Fruit fly (Drosophila melanogaster) whole organism, embryonic: ENCODE measurements around the gene dpr20.

Source experiments
- Bgb ChIP-seq: fragments of 200-800 bp; sonication (Bioruptor generic); IDR thresholded peaks from 2 replicates; pipeline ENCODE4 v1.3.6; 2022; ENCODE audit warnings: missing biosample characterization, missing genetic modification characterization; ENCODE audit not compliant: partially characterized antibody
- CG11504 ChIP-seq: fragments of 200-800 bp; sonication (Bioruptor generic); optimal IDR thresholded peaks from 3 replicates; lab custom pipeline; 2019; ENCODE audit warnings: missing biosample characterization, mild to moderate bottlenecking, missing genetic modification characterization, moderate library complexity
- CG13894 ChIP-seq: fragments of 200-800 bp; sonication (Bioruptor generic); optimal IDR thresholded peaks from 3 replicates; lab custom pipeline; 2018; ENCODE audit warnings: missing biosample characterization, mild to moderate bottlenecking, missing genetic modification characterization, moderate library complexity
- CG1602 ChIP-seq: fragments of 200-800 bp; sonication (Bioruptor generic); optimal IDR thresholded peaks from 3 replicates; lab custom pipeline; 2016; ENCODE audit warnings: missing biosample characterization, missing genetic modification characterization
- CG1603 ChIP-seq: fragments of 200-800 bp; sonication (Bioruptor generic); optimal IDR thresholded peaks from 2 replicates; lab custom pipeline; 2019; ENCODE audit warnings: missing biosample characterization, mild to moderate bottlenecking, missing genetic modification characterization, moderate library complexity
- CG16813 ChIP-seq: fragments of 200-800 bp; sonication (Bioruptor generic); IDR thresholded peaks from 3 replicates; pipeline ENCODE4 v1.3.6; 2022; ENCODE audit warnings: missing biosample characterization, missing genetic modification characterization; ENCODE audit not compliant: partially characterized antibody
- CG17802 ChIP-seq: fragments of 200-800 bp; sonication (Bioruptor generic); optimal IDR thresholded peaks from 2 replicates; lab custom pipeline; 2018; ENCODE audit warnings: missing biosample characterization, mild to moderate bottlenecking, missing genetic modification characterization, moderate library complexity
- CG17912 ChIP-seq: fragments of 200-800 bp; sonication (Bioruptor generic); optimal IDR thresholded peaks from 2 replicates; lab custom pipeline; 2018; ENCODE audit warnings: missing biosample characterization, mild to moderate bottlenecking, missing genetic modification characterization
- CG2116 ChIP-seq: fragments of 200-800 bp; sonication (Bioruptor generic); optimal IDR thresholded peaks from 3 replicates; lab custom pipeline; 2018; ENCODE audit warnings: missing biosample characterization, mild to moderate bottlenecking, missing genetic modification characterization
- CG30431 ChIP-seq: fragments of 200-800 bp; sonication (Bioruptor generic); optimal IDR thresholded peaks from 2 replicates; lab custom pipeline; 2017; ENCODE audit warnings: missing biosample characterization, missing genetic modification characterization
- CG34224 ChIP-seq: fragments of 200-800 bp; sonication (Bioruptor generic); IDR thresholded peaks from 3 replicates; pipeline ENCODE4 v1.3.6; 2022; ENCODE audit warnings: missing biosample characterization, missing genetic modification characterization; ENCODE audit not compliant: partially characterized antibody
- CG3847 ChIP-seq: fragments of 200-800 bp; sonication (Bioruptor generic); IDR thresholded peaks from 2 replicates; pipeline ENCODE4 v1.3.6; 2022; ENCODE audit warnings: missing biosample characterization, missing genetic modification characterization
- CG3995 ChIP-seq: fragments of 200-800 bp; sonication (Bioruptor generic); optimal IDR thresholded peaks from 3 replicates; lab custom pipeline; 2016; ENCODE audit warnings: missing biosample characterization, missing genetic modification characterization
- CG4360 ChIP-seq: fragments of 200-800 bp; sonication (Bioruptor generic); IDR thresholded peaks from 2 replicates; pipeline ENCODE4 v1.3.6; 2022; ENCODE audit warnings: missing biosample characterization, missing genetic modification characterization
- CG7963 ChIP-seq: fragments of 200-800 bp; sonication (Bioruptor generic); IDR thresholded peaks from 3 replicates; pipeline ENCODE4 v1.3.6; 2022; ENCODE audit warnings: missing biosample characterization, missing genetic modification characterization; ENCODE audit not compliant: partially characterized antibody
- Camta ChIP-seq: fragments of 200-800 bp; sonication (Bioruptor generic); optimal IDR thresholded peaks from 2 replicates; lab custom pipeline; 2016; ENCODE audit warnings: missing biosample characterization, missing genetic modification characterization
- Dll ChIP-seq: fragments of 200-800 bp; sonication (Bioruptor generic); IDR thresholded peaks from 4 replicates; pipeline ENCODE4 v1.3.6; 2022; ENCODE audit warnings: missing biosample characterization, missing genetic modification characterization; ENCODE audit not compliant: partially characterized antibody
- E2f1 ChIP-seq: fragments of 200-800 bp; sonication (Bioruptor generic); IDR thresholded peaks from 2 replicates; pipeline ENCODE4 v1.3.6; 2022; ENCODE audit warnings: missing biosample characterization, missing genetic modification characterization
- Fer1 ChIP-seq: fragments of 200-800 bp; sonication (Bioruptor generic); optimal IDR thresholded peaks from 2 replicates; lab custom pipeline; 2017; ENCODE audit warnings: missing biosample characterization, mild to moderate bottlenecking, missing genetic modification characterization
- H2.0 ChIP-seq: fragments of 200-800 bp; sonication (Bioruptor generic); IDR thresholded peaks from 2 replicates; pipeline ENCODE4 v1.3.6; 2022; ENCODE audit warnings: missing biosample characterization, missing genetic modification characterization
- HHEX ChIP-seq: fragments of 200-800 bp; sonication (Bioruptor generic); optimal IDR thresholded peaks from 3 replicates; lab custom pipeline; 2017; ENCODE audit warnings: missing biosample characterization, mild to moderate bottlenecking, missing genetic modification characterization, missing genetic modification reagents
- Kr ChIP-seq: fragments of 200-800 bp; sonication (Bioruptor generic); optimal IDR thresholded peaks from 2 replicates; lab custom pipeline; 2017; ENCODE audit warnings: missing biosample characterization, mild to moderate bottlenecking, missing genetic modification characterization
- Lhr ChIP-seq: fragments of 200-800 bp; sonication (Bioruptor generic); optimal IDR thresholded peaks from 3 replicates; lab custom pipeline; 2017; ENCODE audit warnings: mild to moderate bottlenecking, missing biosample characterization, missing genetic modification reagents, missing genetic modification characterization
- MBD-R2 ChIP-seq: fragments of 200-800 bp; sonication (Bioruptor generic); IDR thresholded peaks from 2 replicates; pipeline ENCODE4 v1.3.6; 2022; ENCODE audit warnings: missing biosample characterization, missing genetic modification characterization
- Opbp ChIP-seq: fragments of 200-800 bp; sonication (Bioruptor generic); IDR thresholded peaks from 3 replicates; pipeline ENCODE4 v1.3.6; 2022; ENCODE audit warnings: missing biosample characterization, missing genetic modification characterization; ENCODE audit not compliant: partially characterized antibody
- PHDP ChIP-seq: fragments of 200-800 bp; sonication (Bioruptor generic); optimal IDR thresholded peaks from 3 replicates; lab custom pipeline; 2018; ENCODE audit warnings: missing biosample characterization, mild to moderate bottlenecking, missing genetic modification characterization, moderate library complexity
- Scr ChIP-seq: fragments of 200-800 bp; sonication (Bioruptor generic); IDR thresholded peaks from 2 replicates; pipeline ENCODE4 v1.3.6; 2022; ENCODE audit warnings: missing biosample characterization, missing genetic modification characterization; ENCODE audit not compliant: partially characterized antibody
- Side ChIP-seq: fragments of 200-800 bp; sonication (Bioruptor generic); optimal IDR thresholded peaks from 2 replicates; lab custom pipeline; 2016; ENCODE audit warnings: missing biosample characterization, missing genetic modification characterization
- Sry-β ChIP-seq: fragments of 200-800 bp; sonication (Bioruptor generic); optimal IDR thresholded peaks from 2 replicates; lab custom pipeline; 2018; ENCODE audit warnings: missing biosample characterization, mild to moderate bottlenecking, missing genetic modification characterization, moderate library complexity
- TFAM ChIP-seq: fragments of 200-800 bp; sonication (Bioruptor generic); optimal IDR thresholded peaks from 2 replicates; lab custom pipeline; 2017; ENCODE audit warnings: missing biosample characterization, missing genetic modification characterization, inconsistent platforms
- YL-1 ChIP-seq: fragments of 200-800 bp; sonication (Bioruptor generic); optimal IDR thresholded peaks from 3 replicates; lab custom pipeline; 2017; ENCODE audit warnings: missing biosample characterization, mild to moderate bottlenecking, missing genetic modification characterization
- amos ChIP-seq: fragments of 200-800 bp; sonication (Bioruptor generic); IDR thresholded peaks from 2 replicates; pipeline ENCODE4 v1.3.6; 2022; ENCODE audit warnings: missing biosample characterization, missing genetic modification characterization; ENCODE audit not compliant: partially characterized antibody
- btn ChIP-seq: fragments of 200-800 bp; sonication (Bioruptor generic); optimal IDR thresholded peaks from 2 replicates; lab custom pipeline; 2016; ENCODE audit warnings: missing biosample characterization, missing genetic modification characterization
- grau ChIP-seq: fragments of 200-800 bp; optimal IDR thresholded peaks from 3 replicates; lab custom pipeline; 2019; ENCODE audit warnings: missing biosample characterization, mild to moderate bottlenecking, missing genetic modification characterization, moderate library complexity
- inv ChIP-seq: fragments of 200-800 bp; sonication (Bioruptor generic); IDR thresholded peaks from 2 replicates; pipeline ENCODE4 v1.3.6; 2022; ENCODE audit warnings: missing biosample characterization, missing genetic modification characterization; ENCODE audit not compliant: partially characterized antibody
- jigr1 ChIP-seq: fragments of 200-800 bp; sonication (Bioruptor generic); IDR thresholded peaks from 3 replicates; pipeline ENCODE4 v1.3.6; 2022; ENCODE audit warnings: missing biosample characterization, missing genetic modification characterization
- pb ChIP-seq: fragments of 200-800 bp; sonication (Bioruptor generic); optimal IDR thresholded peaks from 3 replicates; lab custom pipeline; 2016; ENCODE audit warnings: missing biosample characterization, missing genetic modification characterization
- pum ChIP-seq: fragments of 200-800 bp; sonication (Bioruptor generic); optimal IDR thresholded peaks from 2 replicates; lab custom pipeline; 2016; ENCODE audit warnings: missing biosample characterization, missing genetic modification characterization
- row ChIP-seq: fragments of 200-800 bp; sonication (Bioruptor generic); IDR thresholded peaks from 3 replicates; pipeline ENCODE4 v1.3.6; 2022; ENCODE audit warnings: missing biosample characterization, missing genetic modification characterization
- schlank ChIP-seq: fragments of 200-800 bp; sonication (Bioruptor generic); optimal IDR thresholded peaks from 2 replicates; lab custom pipeline; 2018; ENCODE audit warnings: missing biosample characterization, mild to moderate bottlenecking, missing genetic modification characterization
- seq ChIP-seq: fragments of 200-800 bp; sonication (Bioruptor generic); IDR thresholded peaks from 2 replicates; pipeline ENCODE4 v1.3.6; 2022; ENCODE audit warnings: missing biosample characterization, missing genetic modification characterization
- slp2 ChIP-seq: fragments of 200-800 bp; sonication (Bioruptor generic); optimal IDR thresholded peaks from 2 replicates; lab custom pipeline; 2016; ENCODE audit warnings: missing biosample characterization, missing genetic modification characterization
- stc ChIP-seq: fragments of 200-800 bp; sonication (Bioruptor generic); IDR thresholded peaks from 2 replicates; pipeline ENCODE4 v1.3.6; 2022; ENCODE audit warnings: missing biosample characterization, missing genetic modification characterization
- stwl ChIP-seq: fragments of 200-800 bp; sonication (Bioruptor generic); optimal IDR thresholded peaks from 3 replicates; lab custom pipeline; 2018; ENCODE audit warnings: missing biosample characterization, mild to moderate bottlenecking, missing genetic modification characterization, moderate library complexity
- tio ChIP-seq: fragments of 200-800 bp; sonication (Bioruptor generic); optimal IDR thresholded peaks from 2 replicates; lab custom pipeline; 2017; ENCODE audit warnings: missing biosample characterization, missing genetic modification characterization, inconsistent platforms
- unc-4 ChIP-seq: fragments of 200-800 bp; sonication (Bioruptor generic); IDR thresholded peaks from 2 replicates; pipeline ENCODE4 v1.3.6; 2022; ENCODE audit warnings: missing biosample characterization, missing genetic modification characterization; ENCODE audit not compliant: partially characterized antibody
- vnd ChIP-seq: fragments of 200-800 bp; sonication (Bioruptor generic); IDR thresholded peaks from 3 replicates; pipeline ENCODE4 v1.3.6; 2022; ENCODE audit warnings: missing biosample characterization, missing genetic modification characterization; ENCODE audit not compliant: partially characterized antibody

dpr20 gene

dm6 chr3L:835455-836034, 21.5 kb downstream of the dpr20 start, which contains the start of gene CG42554 (continued):
- no peak for TF ChIP-seq CG3995 (GFP tag; lab: Kevin White, UChicago)
- peak; percentile 67 for TF ChIP-seq Dll
- 0 out of 2 replicates have a peak, but pooled peaks have one; percentile 15 for TF ChIP-seq inv (GFP tag; lab: Robert Waterston, UW)
- TF ChIP-seq TFAM (GFP tag; lab: Kevin White, UChicago): no peak
- peak; percentile 56; the same call in 1 of the 3 replicates for TF ChIP-seq Opbp (GFP tag; lab: Robert Waterston, UW)
- no peak for TF ChIP-seq seq
- TF ChIP-seq Scr (GFP tag; lab: Robert Waterston, UW): peak; percentile 62
- peak; percentile 61 for TF ChIP-seq CG2116
- TF ChIP-seq HHEX (GFP tag; lab: Kevin White, UChicago): no peak
- peak; percentile 59; the same call in 1 of the 2 replicates for TF ChIP-seq amos
- peak; percentile 68 for TF ChIP-seq unc-4 (GFP tag; lab: Robert Waterston, UW)
- no peak for TF ChIP-seq CG4360 (GFP tag; lab: Robert Waterston, UW)
- TF ChIP-seq MBD-R2 (GFP tag; lab: Robert Waterston, UW): peak; percentile 64; the same call in 1 of the 2 replicates
- TF ChIP-seq CG34224: peak; percentile 68; the same call in 2 of the 3 replicates

- TF ChIP-seq CG3847 (GFP tag; lab: Robert Waterston, UW) (peak; percentile 32; the same call in 1 of the 2 replicates), Sry-β (GFP tag; lab: Kevin White, UChicago) (peak; percentile 84), CG17802 (peak; percentile 81), H2.0 (GFP tag; lab: Robert Waterston, UW) (no peak), Scr (GFP tag; lab: Robert Waterston, UW) (peak; percentile 39; the same call in 1 of the 2 replicates), Kr (no peak), Bgb (GFP tag; lab: Robert Waterston, UW) (peak; percentile 42), PHDP (tag; lab: Kevin White, UChicago) (no peak), CG30431 (GFP tag; lab: Kevin White, UChicago) (no peak), Fer1 (GFP tag; lab: Kevin White, UChicago) (peak; percentile 10), tio (GFP tag; lab: Kevin White, UChicago) (no peak), grau (tag; lab: Kevin White, UChicago) (no peak), schlank (tag; lab: Kevin White, UChicago) (no peak), pum (GFP tag; lab: Kevin White, UChicago) (no peak), CG1602 (GFP tag; lab: Kevin White, UChicago) (no peak), jigr1 (GFP tag; lab: Robert Waterston, UW) (no peak), E2f1 (GFP tag; lab: Robert Waterston, UW) (no peak), row (peak; percentile 77), CG13894 (tag; lab: Kevin White, UChicago) (no peak), slp2 (GFP tag; lab: Kevin White, UChicago) (no peak), unc-4 (GFP tag; lab: Robert Waterston, UW) (peak; percentile 51), CG16813 (GFP tag; lab: Robert Waterston, UW) (peak; percentile 23), YL-1 (GFP tag; lab: Kevin White, UChicago) (peak; percentile 20), btn (GFP tag; lab: Kevin White, UChicago) (no peak), Lhr (GFP tag; lab: Kevin White, UChicago) (no peak), CG1603 (tag; lab: Kevin White, UChicago) (peak; percentile 23), Camta (GFP tag; lab: Kevin White, UChicago) (no peak), CG17912 (GFP tag; lab: Kevin White, UChicago) (no peak), CG7963 (GFP tag; lab: Robert Waterston, UW) (peak; percentile 28; the same call in 1 of the 3 replicates), pb (no peak), stc (GFP tag; lab: Robert Waterston, UW) (no peak), Side (GFP tag; lab: Kevin White, UChicago) (no peak), stwl (peak; percentile 7), CG11504 (tag; lab: Kevin White, UChicago) (no peak), vnd (GFP tag; lab: Robert Waterston, UW) (0 out of 3 replicates have a peak, but pooled peaks have one; percentile 15)
Observed at dm6 chr3L:833878-834277, 23.2 kb downstream of the dpr20 start, which contains the start of gene CG42553. Gene CG42553 (plus strand): TSS chr3L:834093.
